Worm (Caenorhabditis elegans) whole organism, L4 larva: ENCODE data around the gene clec-57.

Experiments used
- ama-1 ChIP-seq: fragments of 150-350 bp; optimal IDR thresholded peaks from 2 replicates; lab custom pipeline; 2014; ENCODE audit warnings: inconsistent platforms, mixed read lengths
- daf-12 ChIP-seq: fragments of 150-350 bp; optimal IDR thresholded peaks from 2 replicates; lab custom pipeline; 2014; ENCODE audit warnings: missing biosample characterization, missing genetic modification reagents, missing genetic modification characterization
- hif-1 ChIP-seq, 2 experiments: sonication (generic microtip); optimal IDR thresholded peaks; 2 replicates each; lab custom pipeline; 2016 to 2017; ENCODE audit warnings: missing compliant biosample characterization in 2 of 2, missing genetic modification characterization in 2 of 2, missing genetic modification reagents in 2 of 2, missing genotype in 2 of 2, mild to moderate bottlenecking in 1 of 2
- lin-15B ChIP-seq: fragments of 150-350 bp; sonication (generic microtip); optimal IDR thresholded peaks from 3 replicates; lab custom pipeline; 2014; ENCODE audit warnings: missing biosample characterization, missing genetic modification characterization
- lin-39 ChIP-seq: fragments of 150-350 bp; optimal IDR thresholded peaks from 2 replicates; lab custom pipeline; 2014; ENCODE audit warnings: missing biosample characterization, missing genetic modification reagents, missing genetic modification characterization
- mxl-2 ChIP-seq: fragments of 200-800 bp; sonication (Bioruptor generic); conservative IDR thresholded peaks from 2 replicates; pipeline ENCODE4 v1.3.6; 2022; ENCODE audit warnings: missing genetic modification reagents, missing genetic modification characterization, missing compliant biosample characterization
- nhr-10 ChIP-seq: fragments of 150-350 bp; optimal IDR thresholded peaks from 2 replicates; lab custom pipeline; 2014; ENCODE audit warnings: missing biosample characterization, missing genetic modification characterization
- nhr-48 ChIP-seq: sonication (generic microtip); optimal IDR thresholded peaks from 2 replicates; lab custom pipeline; 2016; ENCODE audit warnings: mild to moderate bottlenecking, missing genetic modification characterization, missing compliant biosample characterization
- nhr-76 ChIP-seq: fragments of 150-350 bp; optimal IDR thresholded peaks from 2 replicates; lab custom pipeline; 2014; ENCODE audit warnings: missing biosample characterization, missing genetic modification characterization
- tra-1 ChIP-seq: fragments of 200-800 bp; sonication (Bioruptor generic); IDR thresholded peaks from 2 replicates; pipeline ENCODE4 v1.3.6; 2022; ENCODE audit warnings: missing genetic modification reagents, missing genetic modification characterization, missing compliant biosample characterization
- unc-39 ChIP-seq: sonication (generic microtip); optimal IDR thresholded peaks from 2 replicates; lab custom pipeline; 2017; ENCODE audit warnings: missing biosample characterization, missing genetic modification characterization
- zag-1 ChIP-seq: fragments of 150-350 bp; optimal IDR thresholded peaks from 2 replicates; lab custom pipeline; 2014; ENCODE audit warnings: missing biosample characterization, missing genetic modification characterization
- zip-2 ChIP-seq: fragments of 150-350 bp; optimal IDR thresholded peaks from 2 replicates; lab custom pipeline; 2014; ENCODE audit warnings: missing biosample characterization, missing genetic modification characterization

ce11 chrV:14433584-14433983 is 35.4 kb upstream of the clec-57 start:
- TF ChIP-seq zip-2 (tag; lab: Kevin White, UChicago) (no peak), nhr-10 (no peak), zag-1 (tag; lab: Kevin White, UChicago) (no peak), nhr-76 (tag; lab: Kevin White, UChicago) (no peak), unc-39 (tag; lab: Kevin White, UChicago) (no peak), daf-12 (tag; lab: Kevin White, UChicago) (no peak), hif-1 (tag; optimal IDR thresholded peaks at IDR 0.05; lab: Kevin White, UChicago) (no peak), mxl-2 (GFP tag; lab: Robert Waterston, UW) (no peak), ama-1 (lab: Kevin White, UChicago) (no peak), lin-15B (no peak), tra-1 (GFP tag; lab: Robert Waterston, UW) (no peak), lin-39 (tag; lab: Kevin White, UChicago) (no peak), nhr-48 (no peak)
